Worm (Caenorhabditis elegans) whole organism, L2 larva: ENCODE measurements around the gene F35G2.1.

Experiments
- alr-1 ChIP-seq: fragments of 150-350 bp; optimal IDR thresholded peaks from 2 replicates; lab custom pipeline; 2014; ENCODE audit warnings: missing biosample characterization, missing genetic modification characterization
- gmeb-1 ChIP-seq: fragments of 150-350 bp; optimal IDR thresholded peaks from 2 replicates; lab custom pipeline; 2014; ENCODE audit warnings: missing biosample characterization, missing genetic modification characterization
- mdl-1 ChIP-seq, 2 experiments: fragments of 150-350 bp in 1 of 2; sonication (generic microtip) in 1 of 2; optimal IDR thresholded peaks; 2 replicates each; lab custom pipeline; 2017; ENCODE audit warnings: missing biosample characterization in 2 of 2, missing genetic modification characterization in 2 of 2
- nhr-237 ChIP-seq: fragments of 150-350 bp; optimal IDR thresholded peaks from 2 replicates; lab custom pipeline; 2014; ENCODE audit warnings: missing biosample characterization, missing genetic modification characterization
- sma-3 ChIP-seq: sonication (generic microtip); optimal IDR thresholded peaks from 2 replicates; lab custom pipeline; 2016; ENCODE audit warnings: missing genetic modification reagents, missing genetic modification characterization, missing compliant biosample characterization
- snpc-4 ChIP-seq: fragments of 150-350 bp; optimal IDR thresholded peaks from 2 replicates; lab custom pipeline; 2014; ENCODE audit warnings: missing biosample characterization, missing genetic modification characterization
- zag-1 ChIP-seq: fragments of 150-350 bp; optimal IDR thresholded peaks from 2 replicates; lab custom pipeline; 2014; ENCODE audit warnings: missing biosample characterization, missing genetic modification characterization

ce11 chrIV:12207454-12207853 lies 4.4 kb downstream of the F35G2.1 start:
- TF ChIP-seq nhr-237 (no peak), alr-1 (tag; lab: Kevin White, UChicago) (no peak), sma-3 (no peak), mdl-1 (tag; optimal IDR thresholded peaks at IDR 0.05; lab: Kevin White, UChicago) (no peak), zag-1 (tag; lab: Kevin White, UChicago) (no peak), gmeb-1 (tag; lab: Kevin White, UChicago) (no peak), snpc-4 (tag; lab: Kevin White, UChicago) (no peak)
